Worm (Caenorhabditis elegans) whole organism, L4 larva: Measurements from ENCODE around the gene acl-12.

Experiments used
- F26F4.8 ChIP-seq: fragments of 200-800 bp; sonication (Bioruptor generic); conservative IDR thresholded peaks from 2 replicates; pipeline ENCODE4 v1.3.6; 2022; ENCODE audit warnings: missing genetic modification characterization, missing compliant biosample characterization
- F44E2.7 ChIP-seq: fragments of 200-800 bp; sonication (Bioruptor generic); IDR thresholded peaks from 2 replicates; pipeline ENCODE4 v2.1.2; 2022; ENCODE audit warnings: missing genetic modification characterization, missing compliant biosample characterization
- F49E8.2 ChIP-seq: sonication (generic microtip); optimal IDR thresholded peaks from 2 replicates; lab custom pipeline; 2016; ENCODE audit warnings: missing compliant biosample characterization, mild to moderate bottlenecking, missing genetic modification characterization, borderline replicate concordance
- Y5F2A.4 ChIP-seq: fragments of 200-800 bp; sonication (Bioruptor generic); optimal IDR thresholded peaks from 2 replicates; lab custom pipeline; 2018; ENCODE audit warnings: mild to moderate bottlenecking, missing genetic modification characterization, missing compliant biosample characterization
- aha-1 ChIP-seq: fragments of 150-350 bp; peaks from one replicate; lab custom pipeline; 2014; ENCODE audit warnings: missing biosample characterization, missing genetic modification characterization
- ama-1 ChIP-seq: fragments of 150-350 bp; optimal IDR thresholded peaks from 2 replicates; lab custom pipeline; 2014; ENCODE audit warnings: inconsistent platforms, mixed read lengths
- arid-1 ChIP-seq: fragments of 200-800 bp; sonication (Bioruptor generic); conservative IDR thresholded peaks from 2 replicates; pipeline ENCODE4 v1.3.6; 2022; ENCODE audit warnings: missing genetic modification reagents, missing genetic modification characterization, missing compliant biosample characterization
- ceh-44 ChIP-seq: fragments of 200-800 bp; sonication (Bioruptor generic); IDR thresholded peaks from 2 replicates; pipeline ENCODE4 v1.3.6; 2022; ENCODE audit warnings: missing genetic modification reagents, missing genetic modification characterization, missing compliant biosample characterization
- ceh-62 ChIP-seq: sonication (generic microtip); optimal IDR thresholded peaks from 2 replicates; lab custom pipeline; 2017; ENCODE audit warnings: missing biosample characterization, missing genetic modification characterization
- ceh-82 ChIP-seq: sonication (generic microtip); optimal IDR thresholded peaks from 2 replicates; lab custom pipeline; 2017; ENCODE audit warnings: missing biosample characterization, missing genetic modification characterization
- daf-12 ChIP-seq: fragments of 150-350 bp; optimal IDR thresholded peaks from 2 replicates; lab custom pipeline; 2014; ENCODE audit warnings: missing biosample characterization, missing genetic modification reagents, missing genetic modification characterization
- daf-16 ChIP-seq, 3 experiments: sonication (generic microtip); optimal IDR thresholded peaks; 2 replicates each; lab custom pipeline; 2016 to 2017; ENCODE audit warnings: missing genetic modification characterization in 3 of 3, missing genetic modification reagents in 3 of 3, mild to moderate bottlenecking in 2 of 3, missing compliant biosample characterization in 2 of 3, missing biosample characterization in 1 of 3, moderate library complexity in 1 of 3
- daf-19 ChIP-seq: fragments of 200-800 bp; sonication (Bioruptor generic); conservative IDR thresholded peaks from 2 replicates; pipeline ENCODE4 v1.3.6; 2022; ENCODE audit warnings: missing genetic modification characterization, missing compliant biosample characterization
- dmd-6 ChIP-seq: fragments of 200-800 bp; sonication (Bioruptor generic); IDR thresholded peaks from 2 replicates; pipeline ENCODE4 v1.3.6; 2022; ENCODE audit warnings: missing genetic modification reagents, missing genetic modification characterization, missing compliant biosample characterization
- dve-1 ChIP-seq: sonication (generic microtip); optimal IDR thresholded peaks from 2 replicates; lab custom pipeline; 2017; ENCODE audit warnings: antibody characterized with exemption, mild to moderate bottlenecking, missing genetic modification characterization, missing compliant biosample characterization; ENCODE audit not compliant: insufficient read depth
- egl-43 ChIP-seq: fragments of 200-800 bp; sonication (Bioruptor generic); IDR thresholded peaks from 2 replicates; pipeline ENCODE4 v1.3.6; 2022; ENCODE audit warnings: missing genetic modification reagents, missing genetic modification characterization, missing compliant biosample characterization
- hlh-11 ChIP-seq: fragments of 200-800 bp; sonication (Bioruptor generic); optimal IDR thresholded peaks from 2 replicates; lab custom pipeline; 2018; ENCODE audit warnings: mild to moderate bottlenecking, missing genetic modification characterization, missing compliant biosample characterization
- hlh-30 ChIP-seq: sonication (generic microtip); optimal IDR thresholded peaks from 2 replicates; lab custom pipeline; 2017; ENCODE audit warnings: antibody characterized with exemption, mild to moderate bottlenecking, missing genetic modification characterization, missing compliant biosample characterization; ENCODE audit not compliant: insufficient read depth
- lim-7 ChIP-seq: fragments of 200-800 bp; sonication (Bioruptor generic); IDR thresholded peaks from 2 replicates; pipeline ENCODE4 v1.3.6; 2022; ENCODE audit warnings: missing genetic modification characterization, missing compliant biosample characterization
- madf-9 ChIP-seq: fragments of 200-800 bp; sonication (Bioruptor generic); conservative IDR thresholded peaks from 2 replicates; pipeline ENCODE4 v1.3.6; 2022; ENCODE audit warnings: missing genetic modification reagents, missing genetic modification characterization, missing compliant biosample characterization
- nhr-10 ChIP-seq: fragments of 150-350 bp; optimal IDR thresholded peaks from 2 replicates; lab custom pipeline; 2014; ENCODE audit warnings: missing biosample characterization, missing genetic modification characterization
- nhr-11 ChIP-seq: fragments of 150-350 bp; optimal IDR thresholded peaks from 2 replicates; lab custom pipeline; 2014; ENCODE audit warnings: missing biosample characterization, missing genetic modification characterization
- nhr-28 ChIP-seq: fragments of 150-350 bp; optimal IDR thresholded peaks from 2 replicates; lab custom pipeline; 2014; ENCODE audit warnings: missing biosample characterization, missing genetic modification characterization
- nhr-77 ChIP-seq: fragments of 150-350 bp; optimal IDR thresholded peaks from 2 replicates; lab custom pipeline; 2014; ENCODE audit warnings: missing biosample characterization, missing genetic modification characterization
- pqm-1 ChIP-seq: sonication (generic microtip); optimal IDR thresholded peaks from 2 replicates; lab custom pipeline; 2017; ENCODE audit warnings: missing biosample characterization, missing genetic modification characterization
- set-16 ChIP-seq: fragments of 200-800 bp; sonication (Bioruptor generic); IDR thresholded peaks from 2 replicates; pipeline ENCODE4 v1.3.6; 2022; ENCODE audit warnings: missing genetic modification reagents, missing genetic modification characterization, missing compliant biosample characterization
- snpc-1.2 ChIP-seq: fragments of 200-800 bp; sonication (Bioruptor generic); IDR thresholded peaks from 2 replicates; pipeline ENCODE4 v1.3.6; 2022; ENCODE audit warnings: missing genetic modification reagents, missing genetic modification characterization, missing compliant biosample characterization
- snpc-4 ChIP-seq: fragments of 150-350 bp; optimal IDR thresholded peaks from 2 replicates; lab custom pipeline; 2014; ENCODE audit warnings: missing biosample characterization, missing genetic modification characterization
- spr-3 ChIP-seq: fragments of 200-800 bp; sonication (Bioruptor generic); optimal IDR thresholded peaks from 2 replicates; lab custom pipeline; 2018; ENCODE audit warnings: mild to moderate bottlenecking, missing genetic modification characterization, missing compliant biosample characterization
- tra-1 ChIP-seq: fragments of 200-800 bp; sonication (Bioruptor generic); IDR thresholded peaks from 2 replicates; pipeline ENCODE4 v1.3.6; 2022; ENCODE audit warnings: missing genetic modification reagents, missing genetic modification characterization, missing compliant biosample characterization
- unc-39 ChIP-seq: sonication (generic microtip); optimal IDR thresholded peaks from 2 replicates; lab custom pipeline; 2017; ENCODE audit warnings: missing biosample characterization, missing genetic modification characterization
- unc-62 ChIP-seq, 3 experiments: fragments of 150-350 bp in 1 of 3; sonication (generic microtip); optimal IDR thresholded peaks in 2 of 3; peaks in 1 of 3; 1 replicate in 1 of 3; 2 replicates in 2 of 3; lab custom pipeline; 2014 to 2017; ENCODE audit warnings: missing biosample characterization in 3 of 3, missing genetic modification characterization in 3 of 3, missing genetic modification reagents in 3 of 3, missing genotype in 1 of 3
- zip-2 ChIP-seq: fragments of 150-350 bp; optimal IDR thresholded peaks from 2 replicates; lab custom pipeline; 2014; ENCODE audit warnings: missing biosample characterization, missing genetic modification characterization
- ztf-11 ChIP-seq: fragments of 150-350 bp; optimal IDR thresholded peaks from 2 replicates; lab custom pipeline; 2014; ENCODE audit warnings: missing biosample characterization, missing genetic modification characterization

The acl-12 gene

ce11 chrX:7440102-7440501 lies 2.3 kb downstream of the acl-12 start:
- peak; percentile 13 for TF ChIP-seq hlh-11 (tag; lab: Kevin White, UChicago)
- TF ChIP-seq nhr-28 (tag; lab: Kevin White, UChicago), result peak; percentile 66
- TF ChIP-seq set-16 (GFP tag; lab: Robert Waterston, UW), result no peak
- no peak for TF ChIP-seq ceh-44 (GFP tag; lab: Robert Waterston, UW)
- no peak for TF ChIP-seq daf-19 (GFP tag; lab: Robert Waterston, UW)
- TF ChIP-seq daf-16 (GFP tag; optimal IDR thresholded peaks at IDR 0.05; lab: Kevin White, UChicago), result no peak
- TF ChIP-seq daf-16 (tag; optimal IDR thresholded peaks at IDR 0.05; lab: Kevin White, UChicago), result peak; percentile 26
- TF ChIP-seq unc-39 (tag; lab: Kevin White, UChicago), result no peak
- TF ChIP-seq F26F4.8 (GFP tag; lab: Robert Waterston, UW), result no peak
- TF ChIP-seq nhr-10, result no peak
- no peak for TF ChIP-seq aha-1
- peak; percentile 3 for TF ChIP-seq pqm-1 (tag; lab: Kevin White, UChicago)
- no peak for TF ChIP-seq ama-1 (lab: Kevin White, UChicago)
- TF ChIP-seq spr-3 (GFP tag; lab: Kevin White, UChicago), result no peak
- TF ChIP-seq dmd-6, result peak; percentile 32
- no peak for TF ChIP-seq zip-2
- TF ChIP-seq nhr-77, result peak; percentile 22
- no peak for TF ChIP-seq daf-12
- no peak for TF ChIP-seq madf-9 (GFP tag; lab: Robert Waterston, UW)

ce11 chrX:7437949-7438348 lies 4.4 kb downstream of the acl-12 start, which contains the start of gene C01C10.2:
Gene C01C10.2, minus strand, starts transcription at chrX:7438118.
- TF ChIP-seq daf-12, result no peak
- TF ChIP-seq hlh-11 (tag; lab: Kevin White, UChicago), result no peak
- TF ChIP-seq ceh-62 (tag; lab: Kevin White, UChicago), result no peak
- no peak for TF ChIP-seq ztf-11
- no peak for TF ChIP-seq F26F4.8 (GFP tag; lab: Robert Waterston, UW)
- TF ChIP-seq unc-62 (GFP tag; optimal IDR thresholded peaks at IDR 0.05 in 1 of 2; lab: Kevin White, UChicago), result peak in 1 of 2 experiments; percentile 25
- no peak for TF ChIP-seq unc-62 (tag; optimal IDR thresholded peaks at IDR 0.05; lab: Kevin White, UChicago)
- TF ChIP-seq snpc-4 (tag; lab: Kevin White, UChicago), result no peak
- no peak for TF ChIP-seq unc-39 (tag; lab: Kevin White, UChicago)

DNA sequence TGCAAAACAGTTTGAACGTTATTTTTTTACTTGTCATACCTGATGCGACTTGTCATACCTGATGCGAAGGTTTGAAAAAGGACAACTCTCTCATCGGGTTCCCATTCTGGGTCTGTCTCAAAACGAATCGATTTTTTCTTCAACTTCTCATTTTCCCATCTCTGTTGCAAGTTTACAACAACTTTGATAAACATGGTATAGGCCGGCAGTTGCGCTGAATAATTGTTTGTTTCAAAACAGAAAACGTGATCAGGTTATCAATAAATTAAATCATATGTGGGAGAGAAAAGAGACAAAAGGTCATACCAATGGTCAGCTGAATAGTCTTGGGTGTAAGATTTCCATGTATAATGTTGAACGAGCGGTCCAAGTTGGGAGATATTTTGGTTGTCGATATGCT lies 5.5 kb downstream of the acl-12 start:
- TF ChIP-seq unc-62 (GFP tag; optimal IDR thresholded peaks at IDR 0.05 in 1 of 2; lab: Kevin White, UChicago) (peak in 1 of 2 experiments; percentile 76), unc-62 (tag; optimal IDR thresholded peaks at IDR 0.05; lab: Kevin White, UChicago) (no peak), hlh-30 (tag; lab: Kevin White, UChicago) (peak; percentile 74), F44E2.7 (GFP tag; lab: Robert Waterston, UW) (no peak)
- TF ChIP-seq, all 104 proteins: peak for 2

ce11 chrX:7433269-7433668 lies 9.1 kb downstream of the acl-12 start, which contains the start of gene clc-5:
Gene clc-5, plus strand, starts transcription at chrX:7433569.
- TF ChIP-seq set-16 (GFP tag; lab: Robert Waterston, UW) (no peak), F49E8.2 (tag; lab: Kevin White, UChicago) (no peak), arid-1 (no peak), tra-1 (no peak), Y5F2A.4 (GFP tag; lab: Kevin White, UChicago) (no peak), ceh-82 (no peak), lim-7 (GFP tag; lab: Robert Waterston, UW) (no peak), nhr-11 (no peak), dve-1 (tag; lab: Kevin White, UChicago) (no peak), aha-1 (no peak), snpc-1.2 (GFP tag; lab: Robert Waterston, UW) (no peak), egl-43 (GFP tag; lab: Robert Waterston, UW) (no peak)
